Fruit fly (Drosophila melanogaster): Measurements from ENCODE around the gene CG10877.

CG10877 gene

DNA sequence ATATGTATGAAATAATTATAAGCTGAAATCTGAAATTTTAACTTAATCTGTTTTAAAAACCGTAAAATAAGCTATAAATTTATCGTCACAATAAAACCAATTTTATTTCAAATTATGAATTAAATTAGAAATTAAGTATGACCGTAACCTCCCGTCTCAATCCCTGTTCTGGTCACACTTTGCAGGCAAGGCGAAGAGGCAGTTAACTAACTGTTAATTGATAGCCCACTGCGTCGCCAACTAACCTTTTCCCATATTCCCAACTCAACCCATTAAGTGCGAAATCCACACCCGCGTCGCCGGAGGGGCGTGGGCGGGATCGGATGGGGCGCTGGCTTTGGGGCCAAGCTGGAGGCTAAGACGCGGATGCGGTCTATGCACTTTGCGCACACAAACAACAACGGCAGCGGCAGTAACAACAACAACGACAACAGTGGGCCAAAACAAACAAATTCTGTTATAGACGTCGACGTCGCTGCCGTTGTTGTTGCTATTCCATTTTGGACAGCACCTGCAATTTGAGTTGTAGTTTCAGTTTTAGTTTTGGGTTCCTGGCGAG lies 3.1 kb downstream of the CG10877 start, which contains the start of gene CG5191 (continued):
- TF ChIP-seq BtbVII (GFP tag; optimal IDR thresholded peaks at IDR 0.05) = no peak
- TF ChIP-seq CG34224 (GFP tag; IDR thresholded peaks at IDR 0.05; ENCODE audit: partially characterized antibody) = 0 out of 3 replicates have a peak, but pooled peaks have one; percentile 20
- peak; percentile 9 for TF ChIP-seq CG7987 (GFP tag; optimal IDR thresholded peaks at IDR 0.05)
- TF ChIP-seq CTCF (GFP tag; optimal IDR thresholded peaks at IDR 0.05) = no peak
- no peak for TF ChIP-seq Abd-B (GFP tag; optimal IDR thresholded peaks at IDR 0.05)
- no peak for TF ChIP-seq pnt (GFP tag; optimal IDR thresholded peaks at IDR 0.05)
- TF ChIP-seq Hand (GFP tag; optimal IDR thresholded peaks at IDR 0.05) = no peak
- peak in 1 of 2 experiments; percentile 12 for TF ChIP-seq Hr51 (GFP tag; optimal IDR thresholded peaks at IDR 0.05)
- peak; percentile 4 for TF ChIP-seq Med (GFP tag)
- no peak for TF ChIP-seq p53 (GFP tag; optimal IDR thresholded peaks at IDR 0.05)
- no peak for TF ChIP-seq CG31388 (GFP tag; optimal IDR thresholded peaks at IDR 0.05)
- TF ChIP-seq ewg (GFP tag; optimal IDR thresholded peaks at IDR 0.05) = no peak
- no peak for TF ChIP-seq Pdp1 (GFP tag; optimal IDR thresholded peaks at IDR 0.05)
- peak; percentile 13 for TF ChIP-seq ac (GFP tag; optimal IDR thresholded peaks at IDR 0.05)
- TF ChIP-seq nau (GFP tag; optimal IDR thresholded peaks at IDR 0.05) = no peak
- TF ChIP-seq CG11085 (GFP tag; IDR thresholded peaks at IDR 0.05) = no peak
- TF ChIP-seq vvl (GFP tag; IDR thresholded peaks at IDR 0.05) = 0 out of 2 replicates have a peak, but pooled peaks have one; percentile 2
- TF ChIP-seq CG12659 (GFP tag; optimal IDR thresholded peaks at IDR 0.05) = no peak
- TF ChIP-seq chif (GFP tag; optimal IDR thresholded peaks at IDR 0.05) = no peak
- no peak for TF ChIP-seq HmgZ (tag; optimal IDR thresholded peaks at IDR 0.05)
- no peak for TF ChIP-seq CG15601 (tag; optimal IDR thresholded peaks at IDR 0.05)
- no peak for TF ChIP-seq usp (GFP tag; optimal IDR thresholded peaks at IDR 0.05)
- TF ChIP-seq ken (GFP tag; IDR thresholded peaks at IDR 0.05) = no peak
- no peak for TF ChIP-seq Meics (GFP tag; optimal IDR thresholded peaks at IDR 0.05)
- TF ChIP-seq Deaf1 (tag; optimal IDR thresholded peaks at IDR 0.05) = no peak
- TF ChIP-seq CG8089 (GFP tag; optimal IDR thresholded peaks at IDR 0.05) = no peak
- no peak for TF ChIP-seq bbx (GFP tag; IDR thresholded peaks at IDR 0.05; ENCODE audit: partially characterized antibody)
- TF ChIP-seq chinmo (GFP tag; IDR thresholded peaks at IDR 0.05; ENCODE audit: partially characterized antibody) = peak; percentile 84; the same call in 1 of the 4 replicates
- TF ChIP-seq pb (GFP tag; optimal IDR thresholded peaks at IDR 0.05) = no peak
- no peak for TF ChIP-seq CG11560 (tag; IDR thresholded peaks at IDR 0.05)
- no peak for TF ChIP-seq CG7839 (tag; optimal IDR thresholded peaks at IDR 0.05)
- peak; percentile 54 for TF ChIP-seq Bgb (GFP tag; IDR thresholded peaks at IDR 0.05; ENCODE audit: partially characterized antibody)
- no peak for TF ChIP-seq her (GFP tag; optimal IDR thresholded peaks at IDR 0.05)
- no peak for TF ChIP-seq HmgD (GFP tag; optimal IDR thresholded peaks at IDR 0.05)
- peak; percentile 15 for TF ChIP-seq CG2678 (tag; optimal IDR thresholded peaks at IDR 0.05)
- no peak for TF ChIP-seq CG10959 (GFP tag; IDR thresholded peaks at IDR 0.05)
- no peak for TF ChIP-seq Sox100B (GFP tag; optimal IDR thresholded peaks at IDR 0.05)
- no peak for TF ChIP-seq CG3163 (GFP tag; optimal IDR thresholded peaks at IDR 0.05)
- 0 out of 3 replicates have a peak, but pooled peaks have one; percentile 6 for TF ChIP-seq B-H1 (GFP tag; IDR thresholded peaks at IDR 0.05)
- no peak for TF ChIP-seq Camta (GFP tag; optimal IDR thresholded peaks at IDR 0.05)
- no peak for TF ChIP-seq ERR (GFP tag; optimal IDR thresholded peaks at IDR 0.05)
- TF ChIP-seq CG16779 (GFP tag; IDR thresholded peaks at IDR 0.05) = no peak
- TF ChIP-seq pzg (GFP tag; optimal IDR thresholded peaks at IDR 0.05) = peak; percentile 21
- no peak for TF ChIP-seq CG16813 (GFP tag; IDR thresholded peaks at IDR 0.05; ENCODE audit: partially characterized antibody)
- no peak for TF ChIP-seq CG14667 (GFP tag; IDR thresholded peaks at IDR 0.05)
- no peak for TF ChIP-seq CrebB (tag; optimal IDR thresholded peaks at IDR 0.05)
- TF ChIP-seq Hey (tag; optimal IDR thresholded peaks at IDR 0.05) = no peak
- TF ChIP-seq CG31365 (tag; optimal IDR thresholded peaks at IDR 0.05) = no peak
- peak; percentile 21 for TF ChIP-seq grau (tag; optimal IDR thresholded peaks at IDR 0.05)
- no peak for TF ChIP-seq Dp (GFP tag; optimal IDR thresholded peaks at IDR 0.05)
